Worm (Caenorhabditis elegans) whole organism, early embryonic: Measurements from ENCODE around the gene snai-1.

Experiments used
- B0310.2 ChIP-seq: sonication (generic microtip); optimal IDR thresholded peaks from 2 replicates; lab custom pipeline; 2016; ENCODE audit warnings: mild to moderate bottlenecking, missing genetic modification characterization, missing compliant biosample characterization
- F13C5.2 ChIP-seq: sonication (generic microtip); optimal IDR thresholded peaks from 2 replicates; lab custom pipeline; 2017; ENCODE audit warnings: mild to moderate bottlenecking, missing genetic modification characterization, inconsistent platforms, missing compliant biosample characterization
- aly-1 ChIP-seq: sonication (generic microtip); optimal IDR thresholded peaks from 2 replicates; lab custom pipeline; 2016; ENCODE audit warnings: missing genetic modification characterization, missing compliant biosample characterization
- ama-1 ChIP-seq: fragments of 150-350 bp; optimal IDR thresholded peaks from 2 replicates; lab custom pipeline; 2014
- ceh-13 ChIP-seq: fragments of 200-800 bp; sonication (Bioruptor generic); optimal IDR thresholded peaks from 2 replicates; lab custom pipeline; 2018; ENCODE audit warnings: mild to moderate bottlenecking, missing genetic modification characterization, missing compliant biosample characterization
- ceh-36 ChIP-seq: sonication (generic microtip); optimal IDR thresholded peaks from 2 replicates; lab custom pipeline; 2016; ENCODE audit warnings: missing genetic modification characterization, inconsistent platforms, missing compliant biosample characterization
- ets-7 ChIP-seq: sonication (generic microtip); optimal IDR thresholded peaks from 2 replicates; lab custom pipeline; 2016; ENCODE audit warnings: missing genotype, missing genetic modification characterization, missing compliant biosample characterization
- flt-1 ChIP-seq: fragments of 200-800 bp; sonication (Bioruptor generic); IDR thresholded peaks from 2 replicates; pipeline ENCODE4 v1.3.6; 2022; ENCODE audit warnings: missing genetic modification characterization, missing compliant biosample characterization
- hmbx-1 ChIP-seq: sonication (generic microtip); optimal IDR thresholded peaks from 2 replicates; lab custom pipeline; 2016; ENCODE audit warnings: mild to moderate bottlenecking, missing genetic modification characterization, missing compliant biosample characterization
- hmg-4 ChIP-seq: fragments of 200-800 bp; sonication (Bioruptor generic); optimal IDR thresholded peaks from 2 replicates; lab custom pipeline; 2018; ENCODE audit warnings: mild to moderate bottlenecking, missing genetic modification characterization, missing compliant biosample characterization
- hnd-1 ChIP-seq: sonication (generic microtip); optimal IDR thresholded peaks from 2 replicates; lab custom pipeline; 2016; ENCODE audit warnings: missing genetic modification characterization, missing compliant biosample characterization
- pes-1 ChIP-seq: fragments of 200-800 bp; sonication (Bioruptor generic); IDR thresholded peaks from 2 replicates; pipeline ENCODE4 v1.3.6; 2022; ENCODE audit warnings: missing genetic modification reagents, missing genetic modification characterization, missing compliant biosample characterization
- scrt-1 ChIP-seq: fragments of 200-800 bp; sonication (Bioruptor generic); IDR thresholded peaks from 2 replicates; pipeline ENCODE4 v1.3.6; 2022; ENCODE audit warnings: missing genetic modification characterization, missing compliant biosample characterization
- sea-1 ChIP-seq: fragments of 200-800 bp; sonication (Bioruptor generic); conservative IDR thresholded peaks from 2 replicates; pipeline ENCODE4 v1.3.6; 2022; ENCODE audit warnings: missing genetic modification characterization, missing compliant biosample characterization
- tbx-11 ChIP-seq: fragments of 200-800 bp; sonication (Bioruptor generic); IDR thresholded peaks from 2 replicates; pipeline ENCODE4 v1.3.6; 2022; ENCODE audit warnings: missing genetic modification characterization, missing compliant biosample characterization
- tbx-37 ChIP-seq: fragments of 200-800 bp; sonication (Bioruptor generic); conservative IDR thresholded peaks from 2 replicates; pipeline ENCODE4 v1.3.6; 2022; ENCODE audit warnings: missing genetic modification reagents, missing genetic modification characterization, missing compliant biosample characterization
- tra-4 ChIP-seq: sonication (generic microtip); optimal IDR thresholded peaks from 2 replicates; lab custom pipeline; 2017; ENCODE audit warnings: missing genetic modification characterization, missing compliant biosample characterization

snai-1 gene

ce11 chrIV:313615-314014, at the start of gene snai-1:
snai-1 (minus strand) TSS chrIV:313715.
- TF ChIP-seq sea-1 (GFP tag; lab: Robert Waterston, UW) (no peak), ama-1 (lab: Kevin White, UChicago) (no peak), scrt-1 (GFP tag; lab: Robert Waterston, UW) (no peak), ceh-13 (GFP tag; lab: Kevin White, UChicago) (no peak), flt-1 (no peak), hmbx-1 (tag; lab: Kevin White, UChicago) (no peak), hmg-4 (no peak), tbx-11 (GFP tag; lab: Robert Waterston, UW) (no peak), tbx-37 (GFP tag; lab: Robert Waterston, UW) (no peak), hnd-1 (tag; lab: Kevin White, UChicago) (no peak), B0310.2 (tag; lab: Kevin White, UChicago) (no peak), aly-1 (tag; lab: Kevin White, UChicago) (no peak), F13C5.2 (tag; lab: Kevin White, UChicago) (no peak), ets-7 (no peak), tra-4 (no peak), pes-1 (GFP tag; lab: Robert Waterston, UW) (no peak), ceh-36 (tag; lab: Kevin White, UChicago) (no peak)

- no peak for TF ChIP-seq tbx-37 (GFP tag; lab: Robert Waterston, UW)
- TF ChIP-seq pes-1 (GFP tag; lab: Robert Waterston, UW), result no peak
- TF ChIP-seq B0310.2 (tag; lab: Kevin White, UChicago), result no peak
- TF ChIP-seq ets-7, result no peak
- TF ChIP-seq tbx-11 (GFP tag; lab: Robert Waterston, UW), result no peak
- TF ChIP-seq ceh-36 (tag; lab: Kevin White, UChicago), result no peak
- TF ChIP-seq ceh-13 (GFP tag; lab: Kevin White, UChicago), result no peak
- no peak for TF ChIP-seq hmg-4
- TF ChIP-seq scrt-1 (GFP tag; lab: Robert Waterston, UW), result no peak
- TF ChIP-seq sea-1 (GFP tag; lab: Robert Waterston, UW), result no peak
- no peak for TF ChIP-seq tra-4
- no peak for TF ChIP-seq flt-1
- TF ChIP-seq hnd-1 (tag; lab: Kevin White, UChicago), result no peak
- TF ChIP-seq hmbx-1 (tag; lab: Kevin White, UChicago), result no peak
- no peak for TF ChIP-seq ama-1 (lab: Kevin White, UChicago)
- no peak for TF ChIP-seq aly-1 (tag; lab: Kevin White, UChicago)
- TF ChIP-seq F13C5.2 (tag; lab: Kevin White, UChicago), result no peak
Observed at ce11 chrIV:343279-343678, 29.8 kb upstream of the snai-1 start.

ce11 chrIV:339508-339907, 26.0 kb upstream of the snai-1 start, which contains the start of gene cdh-8:
cdh-8 (plus strand) TSS chrIV:339808.
- no peak for TF ChIP-seq tbx-37 (GFP tag; lab: Robert Waterston, UW)
- TF ChIP-seq pes-1 (GFP tag; lab: Robert Waterston, UW), result no peak
- TF ChIP-seq tbx-11 (GFP tag; lab: Robert Waterston, UW), result no peak
- no peak for TF ChIP-seq F13C5.2 (tag; lab: Kevin White, UChicago)
- TF ChIP-seq ama-1 (lab: Kevin White, UChicago), result no peak
- no peak for TF ChIP-seq scrt-1 (GFP tag; lab: Robert Waterston, UW)
- no peak for TF ChIP-seq ets-7
- no peak for TF ChIP-seq ceh-36 (tag; lab: Kevin White, UChicago)
- no peak for TF ChIP-seq hmbx-1 (tag; lab: Kevin White, UChicago)
- no peak for TF ChIP-seq aly-1 (tag; lab: Kevin White, UChicago)
- TF ChIP-seq tra-4, result no peak

- TF ChIP-seq hnd-1 (tag; lab: Kevin White, UChicago), result no peak
- TF ChIP-seq flt-1, result no peak
- TF ChIP-seq ama-1 (lab: Kevin White, UChicago), result no peak
- TF ChIP-seq hmbx-1 (tag; lab: Kevin White, UChicago), result no peak
- no peak for TF ChIP-seq hmg-4
- no peak for TF ChIP-seq F13C5.2 (tag; lab: Kevin White, UChicago)
Observed at ce11 chrIV:338192-338831, 24.8 kb upstream of the snai-1 start.

ce11 chrIV:337128-337646, 23.7 kb upstream of the snai-1 start, which contains the start of gene pxmp-4:
pxmp-4 (minus strand) TSS chrIV:337178.
- TF ChIP-seq hmg-4 (no peak), ets-7 (no peak), hmbx-1 (tag; lab: Kevin White, UChicago) (no peak), ceh-13 (GFP tag; lab: Kevin White, UChicago) (no peak), ama-1 (lab: Kevin White, UChicago) (no peak), hnd-1 (tag; lab: Kevin White, UChicago) (no peak), B0310.2 (tag; lab: Kevin White, UChicago) (no peak), ceh-36 (tag; lab: Kevin White, UChicago) (no peak), tbx-11 (GFP tag; lab: Robert Waterston, UW) (no peak), aly-1 (tag; lab: Kevin White, UChicago) (no peak), pes-1 (GFP tag; lab: Robert Waterston, UW) (no peak), sea-1 (GFP tag; lab: Robert Waterston, UW) (no peak), tbx-37 (GFP tag; lab: Robert Waterston, UW) (no peak), tra-4 (no peak), flt-1 (no peak), F13C5.2 (tag; lab: Kevin White, UChicago) (no peak), scrt-1 (GFP tag; lab: Robert Waterston, UW) (no peak)

- TF ChIP-seq ama-1 (lab: Kevin White, UChicago) (no peak), hmbx-1 (tag; lab: Kevin White, UChicago) (no peak), flt-1 (no peak)
Observed at ce11 chrIV:330523-330922, 17.0 kb upstream of the snai-1 start, which contains the start of gene F18F11.4. F18F11.4 (plus strand) TSS chrIV:330823.

ce11 chrIV:326564-327070, 13.1 kb upstream of the snai-1 start, which contains the start of gene col-101:
col-101 (minus strand) TSS chrIV:327020.
- TF ChIP-seq ama-1 (lab: Kevin White, UChicago) (no peak), ceh-36 (tag; lab: Kevin White, UChicago) (no peak), hnd-1 (tag; lab: Kevin White, UChicago) (no peak), ets-7 (no peak), aly-1 (tag; lab: Kevin White, UChicago) (no peak), scrt-1 (GFP tag; lab: Robert Waterston, UW) (no peak), pes-1 (GFP tag; lab: Robert Waterston, UW) (no peak)
